Worm (Caenorhabditis elegans): ENCODE measurements around the gene tkt-1.

- no peak for TF ChIP-seq rnt-1 (tag; optimal IDR thresholded peaks at IDR 0.05)
- no peak for TF ChIP-seq pha-4 (tag; optimal IDR thresholded peaks at IDR 0.05)
- TF ChIP-seq unc-55 (GFP tag; optimal IDR thresholded peaks at IDR 0.05): no peak
- no peak for TF ChIP-seq sox-2 (GFP tag; IDR thresholded peaks at IDR 0.05)
- TF ChIP-seq ceh-19 (GFP tag; optimal IDR thresholded peaks at IDR 0.05): no peak
- TF ChIP-seq ceh-9 (tag; optimal IDR thresholded peaks at IDR 0.05): no peak
- no peak for TF ChIP-seq fkh-6 (tag; optimal IDR thresholded peaks at IDR 0.05)
- no peak for TF ChIP-seq ceh-30 (tag; optimal IDR thresholded peaks at IDR 0.05)
- no peak for TF ChIP-seq ama-1 (optimal IDR thresholded peaks at IDR 0.05)
- TF ChIP-seq unc-42 (tag; optimal IDR thresholded peaks at IDR 0.05): no peak
Measured at ce11 chrIV:10194345-10194744, 49.1 kb upstream of the tkt-1 start, which contains the start of gene ptrg-1.
